Fruit fly (Drosophila melanogaster) whole organism, wandering third instar larva: ENCODE measurements around the gene CG15725.
A peak's percentile ranks its signal among the peaks of the same experiment; 100 is the strongest.

Experiments
- Dfd ChIP-seq: fragments of >200 bp; optimal IDR thresholded peaks from 2 replicates; lab custom pipeline; 2017; ENCODE audit warnings: missing biosample characterization, missing genetic modification characterization
- Hnf4 ChIP-seq: fragments of 200-800 bp; sonication (Bioruptor generic); optimal IDR thresholded peaks from 2 replicates; lab custom pipeline; 2016; ENCODE audit warnings: missing biosample characterization, mild to moderate bottlenecking, missing genetic modification characterization
- Myc ChIP-seq: fragments of >200 bp; optimal IDR thresholded peaks from 2 replicates; lab custom pipeline; 2017
- OdsH ChIP-seq: fragments of 200-800 bp; sonication (Bioruptor generic); optimal IDR thresholded peaks from 2 replicates; lab custom pipeline; 2016; ENCODE audit warnings: missing biosample characterization, mild to moderate bottlenecking, missing genetic modification characterization
- Sp1 ChIP-seq: fragments of 200-800 bp; sonication (Bioruptor generic); optimal IDR thresholded peaks from 3 replicates; lab custom pipeline; 2019; ENCODE audit warnings: missing biosample characterization, mild to moderate bottlenecking, missing genetic modification characterization, moderate library complexity
- br ChIP-seq: fragments of 200-800 bp; sonication (Bioruptor generic); optimal IDR thresholded peaks from 2 replicates; lab custom pipeline; 2016; ENCODE audit warnings: missing biosample characterization, missing genetic modification characterization
- brk ChIP-seq: fragments of 200-800 bp; sonication (Bioruptor generic); optimal IDR thresholded peaks from 2 replicates; lab custom pipeline; 2016; ENCODE audit warnings: missing biosample characterization, mild to moderate bottlenecking, missing genetic modification characterization
- ey ChIP-seq: fragments of 200-800 bp; sonication (Bioruptor generic); optimal IDR thresholded peaks from 2 replicates; lab custom pipeline; 2016; ENCODE audit warnings: missing biosample characterization, missing genetic modification characterization
- foxo ChIP-seq, 2 experiments: fragments of 200-800 bp; sonication (Bioruptor generic); optimal IDR thresholded peaks; 2 replicates in 1 of 2; 3 replicates in 1 of 2; lab custom pipeline; 2016 to 2017; ENCODE audit warnings: missing biosample characterization in 2 of 2, missing genetic modification characterization in 2 of 2
- lola ChIP-seq: fragments of >200 bp; optimal IDR thresholded peaks from 2 replicates; lab custom pipeline; 2017; ENCODE audit warnings: missing biosample characterization, missing genetic modification characterization
- pan ChIP-seq: fragments of >200 bp; optimal IDR thresholded peaks from 2 replicates; lab custom pipeline; 2017
- usp ChIP-seq: fragments of >200 bp; optimal IDR thresholded peaks from 2 replicates; lab custom pipeline; 2017; ENCODE audit warnings: missing biosample characterization, missing genetic modification characterization

dm6 chrX:12727642-12728228, 22.1 kb downstream of the CG15725 start:
- TF ChIP-seq Dfd (GFP tag; lab: Kevin White, UChicago) (peak; percentile 31), usp (GFP tag; lab: Kevin White, UChicago) (no peak), lola (GFP tag; lab: Kevin White, UChicago) (no peak), br (GFP tag; lab: Kevin White, UChicago) (no peak), foxo (GFP tag; optimal IDR thresholded peaks at IDR 0.05; lab: Kevin White, UChicago) (no peak), OdsH (GFP tag; lab: Kevin White, UChicago) (peak; percentile 19), pan (lab: Kevin White, UChicago) (no peak), Sp1 (no peak), Hnf4 (no peak), Myc (no peak), ey (GFP tag; lab: Kevin White, UChicago) (no peak), brk (no peak)
